Fruit fly (Drosophila melanogaster): ENCODE data around the gene Hsc70-3.

Gene Hsc70-3

DNA sequence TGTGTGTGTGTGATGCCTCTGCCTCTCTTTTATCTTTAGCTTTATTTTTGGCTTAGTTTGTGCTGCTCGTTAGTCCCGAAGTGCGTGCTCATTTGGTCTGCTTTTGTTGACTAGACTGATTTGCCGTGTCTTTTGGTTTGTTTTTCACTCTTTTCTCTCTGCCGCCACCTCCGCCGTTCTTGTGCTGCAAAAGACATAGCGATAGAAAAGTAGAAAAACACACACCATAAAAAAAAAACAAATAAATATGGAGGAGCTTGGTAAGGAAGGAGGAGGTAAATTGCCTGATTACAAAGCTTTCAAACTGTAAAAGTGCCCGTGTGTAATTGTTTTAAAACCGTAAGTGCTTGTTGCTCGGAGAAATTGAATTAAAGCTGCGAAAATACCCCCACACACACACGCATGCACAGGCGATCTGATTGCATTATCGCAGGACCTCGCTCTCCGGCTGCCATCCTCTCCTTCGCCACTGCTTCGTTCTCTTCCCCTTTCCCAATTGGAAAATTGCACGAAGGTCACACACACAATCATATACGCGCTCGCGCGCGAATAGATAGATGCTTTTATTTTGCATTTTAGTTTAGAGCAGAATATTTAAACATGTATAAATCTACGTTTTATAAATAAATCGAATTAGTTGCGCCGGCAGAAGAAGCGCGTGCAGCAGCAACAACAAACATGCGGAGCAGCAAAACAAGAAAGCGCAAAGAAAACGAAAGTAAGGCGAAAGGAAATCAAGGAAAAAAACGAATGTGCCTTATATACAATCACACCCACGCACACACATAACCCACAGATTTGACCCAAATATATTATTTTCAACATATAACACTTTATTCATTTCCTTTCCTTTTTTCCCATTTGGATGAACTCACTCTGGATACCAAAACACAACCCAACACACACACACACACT, 8.7 kb upstream of the Hsc70-3 start (continued):
- TF ChIP-seq Med (GFP tag) (peak; percentile 61), jing (GFP tag; optimal IDR thresholded peaks at IDR 0.05) (no peak), Spps (tag; optimal IDR thresholded peaks at IDR 0.05) (no peak), sens (GFP tag) (no peak), CG4404 (GFP tag; IDR thresholded peaks at IDR 0.05) (no peak), chinmo (GFP tag; IDR thresholded peaks at IDR 0.05; ENCODE audit: partially characterized antibody) (0 out of 4 replicates have a peak, but pooled peaks have one; percentile 33), CG12299 (tag; optimal IDR thresholded peaks at IDR 0.05) (no peak), NfI (GFP tag; optimal IDR thresholded peaks at IDR 0.05) (no peak), Mad (GFP tag; optimal IDR thresholded peaks at IDR 0.05) (no peak), Scr (GFP tag; IDR thresholded peaks at IDR 0.05; ENCODE audit: partially characterized antibody) (no peak), Asciz (GFP tag; optimal IDR thresholded peaks at IDR 0.05) (no peak), her (GFP tag; optimal IDR thresholded peaks at IDR 0.05) (no peak), kah (GFP tag; optimal IDR thresholded peaks at IDR 0.05) (no peak), Blimp-1 (GFP tag; optimal IDR thresholded peaks at IDR 0.05) (peak; percentile 6), CG31224 (GFP tag; IDR thresholded peaks at IDR 0.05) (no peak), slou (GFP tag; optimal IDR thresholded peaks at IDR 0.05) (no peak), Gsc (GFP tag; IDR thresholded peaks at IDR 0.05) (no peak), slp2 (GFP tag; optimal IDR thresholded peaks at IDR 0.05) (no peak), dmrt11E (tag; optimal IDR thresholded peaks at IDR 0.05) (no peak), CG13775 (GFP tag; optimal IDR thresholded peaks at IDR 0.05) (no peak), jumu (GFP tag; optimal IDR thresholded peaks at IDR 0.05) (no peak), lab (GFP tag; optimal IDR thresholded peaks at IDR 0.05) (no peak), CG15479 (GFP tag; optimal IDR thresholded peaks at IDR 0.05) (no peak), vvl (GFP tag; IDR thresholded peaks at IDR 0.05) (no peak), CG16863 (GFP tag; optimal IDR thresholded peaks at IDR 0.05) (no peak), gcm (GFP tag; optimal IDR thresholded peaks at IDR 0.05) (no peak), CG15514 (GFP tag; optimal IDR thresholded peaks at IDR 0.05) (no peak)

DNA sequence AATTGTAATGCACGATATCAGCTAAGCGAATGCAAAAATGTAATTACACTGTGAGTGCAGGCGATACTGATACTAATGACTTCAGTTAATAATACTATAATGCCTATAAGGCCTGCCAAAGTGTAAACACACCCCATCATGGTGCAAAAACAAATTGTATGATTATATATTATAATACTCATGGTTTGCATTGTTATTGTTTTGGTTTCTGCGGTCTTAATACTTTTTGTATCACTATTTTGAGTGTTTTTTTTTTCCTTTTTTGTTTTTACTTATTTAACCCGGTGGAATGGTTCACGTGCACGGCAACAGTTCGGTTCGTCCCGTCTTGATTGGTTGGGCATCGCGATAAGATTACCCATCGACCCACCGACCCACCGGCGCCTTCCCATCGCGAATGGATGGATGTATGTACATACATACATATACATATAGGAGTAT, 6.8 kb upstream of the Hsc70-3 start:
- no peak for TF ChIP-seq lbe (GFP tag; optimal IDR thresholded peaks at IDR 0.05)
- TF ChIP-seq CG18262 (tag; optimal IDR thresholded peaks at IDR 0.05): no peak
- TF ChIP-seq Sry-β (GFP tag; optimal IDR thresholded peaks at IDR 0.05): no peak
- TF ChIP-seq disco-r (GFP tag; optimal IDR thresholded peaks at IDR 0.05): no peak
- peak; percentile 1 for TF ChIP-seq lab (GFP tag; optimal IDR thresholded peaks at IDR 0.05)
- TF ChIP-seq CG17912 (GFP tag; optimal IDR thresholded peaks at IDR 0.05): no peak
- no peak for TF ChIP-seq sqz (GFP tag; optimal IDR thresholded peaks at IDR 0.05)
- TF ChIP-seq pzg (GFP tag; optimal IDR thresholded peaks at IDR 0.05): no peak
- no peak for TF ChIP-seq btn (GFP tag; optimal IDR thresholded peaks at IDR 0.05)
- no peak for TF ChIP-seq pfk (GFP tag; optimal IDR thresholded peaks at IDR 0.05)
- no peak for TF ChIP-seq Dad (GFP tag; optimal IDR thresholded peaks at IDR 0.05)
- no peak for TF ChIP-seq CG32532 (GFP tag; IDR thresholded peaks at IDR 0.05)
- peak; percentile 71 for TF ChIP-seq Nf-YB (GFP tag; optimal IDR thresholded peaks at IDR 0.05)
- TF ChIP-seq CG9876 (GFP tag; optimal IDR thresholded peaks at IDR 0.05): no peak
- no peak for TF ChIP-seq Tbp (GFP tag; optimal IDR thresholded peaks at IDR 0.05)
- TF ChIP-seq p53 (GFP tag; optimal IDR thresholded peaks at IDR 0.05): no peak
- TF ChIP-seq CG17328 (GFP tag; IDR thresholded peaks at IDR 0.05): no peak
- TF ChIP-seq ara (GFP tag; IDR thresholded peaks at IDR 0.05): no peak
- TF ChIP-seq CG8290 (GFP tag; optimal IDR thresholded peaks at IDR 0.05): no peak
- no peak for TF ChIP-seq CG8290 (tag; optimal IDR thresholded peaks at IDR 0.05)
- TF ChIP-seq CG11695 (GFP tag; IDR thresholded peaks at IDR 0.05): no peak
- no peak for TF ChIP-seq Dref (GFP tag; IDR thresholded peaks at IDR 0.05)
- TF ChIP-seq CHES-1-like (GFP tag; optimal IDR thresholded peaks at IDR 0.05): no peak
- no peak for TF ChIP-seq Six4 (GFP tag; optimal IDR thresholded peaks at IDR 0.05)
- peak; percentile 11 for TF ChIP-seq Hey (tag; optimal IDR thresholded peaks at IDR 0.05)
